Worm (Caenorhabditis elegans) whole organism, L3 larva: ENCODE data around the gene gst-13.

Experiments used
- ceh-28 ChIP-seq: fragments of 150-350 bp; optimal IDR thresholded peaks from 2 replicates; lab custom pipeline; 2014; ENCODE audit warnings: missing biosample characterization, missing genetic modification reagents, missing genetic modification characterization
- egl-27 ChIP-seq: sonication (generic microtip); optimal IDR thresholded peaks from 4 replicates; lab custom pipeline; 2017; ENCODE audit warnings: missing biosample characterization, missing genetic modification reagents, missing genetic modification characterization
- fkh-10 ChIP-seq: sonication (generic microtip); optimal IDR thresholded peaks from 2 replicates; lab custom pipeline; 2017; ENCODE audit warnings: missing biosample characterization, missing genetic modification reagents, missing genetic modification characterization
- fos-1 ChIP-seq: fragments of 150-350 bp; optimal IDR thresholded peaks from 2 replicates; lab custom pipeline; 2014; ENCODE audit warnings: missing biosample characterization, missing genetic modification characterization
- lin-39 ChIP-seq: fragments of 150-350 bp; optimal IDR thresholded peaks from 2 replicates; lab custom pipeline; 2018; ENCODE audit warnings: missing biosample characterization, missing genetic modification reagents, missing genetic modification characterization
- nhr-237 ChIP-seq: fragments of 150-350 bp; optimal IDR thresholded peaks from 2 replicates; lab custom pipeline; 2014; ENCODE audit warnings: missing biosample characterization, missing genetic modification characterization
- nhr-28 ChIP-seq: fragments of 150-350 bp; optimal IDR thresholded peaks from 2 replicates; lab custom pipeline; 2014; ENCODE audit warnings: missing biosample characterization, missing genetic modification characterization
- skn-1 ChIP-seq: fragments of 150-350 bp; optimal IDR thresholded peaks from 2 replicates; lab custom pipeline; 2014; ENCODE audit warnings: missing biosample characterization, missing genetic modification characterization

DNA sequence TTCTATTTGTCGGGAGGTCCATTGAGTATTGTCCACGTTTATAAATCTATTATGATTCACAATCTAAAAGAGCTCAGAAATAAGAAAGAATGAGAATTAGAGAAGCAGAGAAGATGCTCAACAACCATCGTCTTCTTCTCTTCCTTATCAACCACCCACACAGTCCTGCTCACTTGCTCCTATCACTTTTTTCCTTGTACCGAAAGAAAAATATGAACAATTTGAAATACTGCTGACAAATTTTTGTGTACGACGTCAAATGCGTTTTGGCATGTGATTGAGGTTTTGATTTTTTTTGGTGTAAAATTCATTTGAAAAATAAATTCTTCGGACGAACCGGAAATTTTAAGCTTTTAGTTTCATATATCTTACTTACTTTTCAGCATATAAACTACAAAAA, 34.9 kb upstream of the gst-13 start:
- TF ChIP-seq egl-27 (no peak), skn-1 (no peak), lin-39 (tag; lab: Kevin White, UChicago) (no peak), nhr-237 (tag; lab: Kevin White, UChicago) (no peak), nhr-28 (tag; lab: Kevin White, UChicago) (no peak), ceh-28 (tag; lab: Kevin White, UChicago) (no peak), fkh-10 (GFP tag; lab: Kevin White, UChicago) (no peak), fos-1 (no peak)
